Fruit fly (Drosophila melanogaster): Measurements from ENCODE around the gene CG43965.

The CG43965 gene

dm6 chr3L:8741051-8741468, 15.5 kb upstream of the CG43965 start (continued):
- TF ChIP-seq CG11723 (GFP tag; optimal IDR thresholded peaks at IDR 0.05) (peak; percentile 35), sd (tag; optimal IDR thresholded peaks at IDR 0.05) (peak; percentile 98), CG11696 (GFP tag; IDR thresholded peaks at IDR 0.05) (no peak), CG9215 (GFP tag; IDR thresholded peaks at IDR 0.05) (no peak), Deaf1 (tag; optimal IDR thresholded peaks at IDR 0.05) (peak; percentile 30), CG11560 (tag; IDR thresholded peaks at IDR 0.05) (no peak), emc (GFP tag; optimal IDR thresholded peaks at IDR 0.05) (no peak), seq (GFP tag; IDR thresholded peaks at IDR 0.05) (no peak; the same call in 1 of the 2 replicates), CG32772 (GFP tag; IDR thresholded peaks at IDR 0.05) (no peak), Nf-YC (tag; optimal IDR thresholded peaks at IDR 0.05) (no peak), ato (GFP tag; IDR thresholded peaks at IDR 0.05; ENCODE audit: partially characterized antibody) (no peak), CG30403 (GFP tag; optimal IDR thresholded peaks at IDR 0.05) (no peak), Eip74EF (GFP tag; optimal IDR thresholded peaks at IDR 0.05) (peak in 1 of 2 experiments; percentile 21), dati (GFP tag; IDR thresholded peaks at IDR 0.05) (no peak), CG6689 (GFP tag; IDR thresholded peaks at IDR 0.05) (no peak), gem (tag; optimal IDR thresholded peaks at IDR 0.05) (no peak), Elba2 (GFP tag; optimal IDR thresholded peaks at IDR 0.05) (no peak), HLH54F (GFP tag; optimal IDR thresholded peaks at IDR 0.05) (no peak), CG15269 (tag; optimal IDR thresholded peaks at IDR 0.05) (no peak), CG4707 (GFP tag; optimal IDR thresholded peaks at IDR 0.05) (peak; percentile 31), Max (GFP tag; optimal IDR thresholded peaks at IDR 0.05) (no peak), NFAT (GFP tag; IDR thresholded peaks at IDR 0.05) (no peak), CG9797 (GFP tag; optimal IDR thresholded peaks at IDR 0.05) (no peak), ap (GFP tag; IDR thresholded peaks at IDR 0.05) (0 out of 2 replicates have a peak, but pooled peaks have one; percentile 10), nerfin-2 (GFP tag; IDR thresholded peaks at IDR 0.05; ENCODE audit: partially characterized antibody) (no peak), CG15514 (GFP tag; optimal IDR thresholded peaks at IDR 0.05) (peak; percentile 13), CG18619 (GFP tag; optimal IDR thresholded peaks at IDR 0.05) (no peak)

- TF ChIP-seq bbx (GFP tag; IDR thresholded peaks at IDR 0.05; ENCODE audit: partially characterized antibody) = no peak
- no peak for TF ChIP-seq BtbVII (GFP tag; optimal IDR thresholded peaks at IDR 0.05)
- TF ChIP-seq knrl (GFP tag; IDR thresholded peaks at IDR 0.05; ENCODE audit: partially characterized antibody) = peak; percentile 20; the same call in 1 of the 3 replicates
- no peak for TF ChIP-seq NC2β (GFP tag; optimal IDR thresholded peaks at IDR 0.05)
- TF ChIP-seq mld (GFP tag; IDR thresholded peaks at IDR 0.05; ENCODE audit: partially characterized antibody) = no peak
- no peak for TF ChIP-seq ci (GFP tag; IDR thresholded peaks at IDR 0.05)
- 0 out of 2 replicates have a peak, but pooled peaks have one; percentile 1 for TF ChIP-seq Dref (GFP tag; IDR thresholded peaks at IDR 0.05)
- TF ChIP-seq CG6175 (GFP tag; IDR thresholded peaks at IDR 0.05) = no peak
- no peak for TF ChIP-seq zen (tag; optimal IDR thresholded peaks at IDR 0.05)
- no peak for TF ChIP-seq jigr1 (GFP tag; IDR thresholded peaks at IDR 0.05)
- no peak for TF ChIP-seq CG1602 (GFP tag; optimal IDR thresholded peaks at IDR 0.05)
- TF ChIP-seq Hr51 (GFP tag; optimal IDR thresholded peaks at IDR 0.05) = no peak
- no peak for TF ChIP-seq Sry-δ (GFP tag; optimal IDR thresholded peaks at IDR 0.05)
- TF ChIP-seq CG17568 (GFP tag; optimal IDR thresholded peaks at IDR 0.05) = no peak
- peak; percentile 66 for TF ChIP-seq Hr39 (optimal IDR thresholded peaks at IDR 0.05)
- no peak for TF ChIP-seq CG12744 (GFP tag; optimal IDR thresholded peaks at IDR 0.05)
- TF ChIP-seq sd (tag; optimal IDR thresholded peaks at IDR 0.05) = no peak
- TF ChIP-seq CG4820 (GFP tag; optimal IDR thresholded peaks at IDR 0.05) = no peak
- TF ChIP-seq nmo (GFP tag; optimal IDR thresholded peaks at IDR 0.05) = no peak
- TF ChIP-seq CG6765 (GFP tag; optimal IDR thresholded peaks at IDR 0.05) = no peak
- TF ChIP-seq salm (tag; optimal IDR thresholded peaks at IDR 0.05) = no peak
- TF ChIP-seq CG3065 (GFP tag; optimal IDR thresholded peaks at IDR 0.05) = no peak
- TF ChIP-seq Usf (GFP tag; optimal IDR thresholded peaks at IDR 0.05) = no peak
- no peak for TF ChIP-seq Awh (GFP tag; IDR thresholded peaks at IDR 0.05)
These were observed 6.0 kb upstream of the CG43965 start, which contains the start of gene Cp16 for dm6 chr3L:8731494-8731994. Gene Cp16 (plus strand): TSS chr3L:8731944.
